Worm (Caenorhabditis elegans): Measurements from ENCODE around the gene sri-73.

Gene sri-73

ce11 chrV:565984-566383, at the start of gene sri-73:
sri-73 (minus strand) TSS chrV:566084.
- no peak for TF ChIP-seq unc-62 (GFP tag; optimal IDR thresholded peaks at IDR 0.05)

- TF ChIP-seq unc-62 (GFP tag; optimal IDR thresholded peaks at IDR 0.05): no peak
These were observed 49.4 kb upstream of the sri-73 start, which contains the start of gene F48G7.13 for ce11 chrV:615275-615674. F48G7.13 (plus strand) TSS chrV:615575.

- no peak for TF ChIP-seq unc-62 (GFP tag; optimal IDR thresholded peaks at IDR 0.05)
These were observed 44.3 kb upstream of the sri-73 start, which contains the start of gene nhr-90 for ce11 chrV:610217-610616. nhr-90 (plus strand) TSS chrV:610512.

- TF ChIP-seq unc-62 (GFP tag; optimal IDR thresholded peaks at IDR 0.05): no peak
These were observed 43.8 kb upstream of the sri-73 start, which contains the start of gene srlf-36 for ce11 chrV:609671-610070. srlf-36 (minus strand) TSS chrV:609771.

DNA sequence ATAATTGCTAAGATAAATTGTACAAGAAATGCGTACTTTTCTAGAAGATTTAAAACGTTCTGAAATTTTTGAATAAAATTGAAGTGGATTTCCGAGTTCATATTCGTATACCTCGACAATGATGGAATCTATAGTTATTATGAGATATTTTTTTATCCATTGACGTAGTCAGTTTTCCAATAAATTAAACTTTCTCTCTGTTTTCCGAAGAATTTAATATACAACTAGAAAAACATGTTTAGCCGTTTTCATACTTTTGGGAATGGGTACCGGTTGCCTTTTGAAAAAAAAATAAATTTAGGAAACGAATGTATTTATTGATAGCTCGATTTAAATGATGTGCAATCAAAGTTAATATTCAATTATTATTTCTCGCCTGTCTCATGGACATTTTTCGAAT, 43.0 kb upstream of the sri-73 start, which contains the start of gene srw-109:
Gene srw-109, minus strand, starts transcription at position 101 of the 400 bp plus-strand sequence.
- TF ChIP-seq unc-62 (GFP tag; optimal IDR thresholded peaks at IDR 0.05): no peak

DNA sequence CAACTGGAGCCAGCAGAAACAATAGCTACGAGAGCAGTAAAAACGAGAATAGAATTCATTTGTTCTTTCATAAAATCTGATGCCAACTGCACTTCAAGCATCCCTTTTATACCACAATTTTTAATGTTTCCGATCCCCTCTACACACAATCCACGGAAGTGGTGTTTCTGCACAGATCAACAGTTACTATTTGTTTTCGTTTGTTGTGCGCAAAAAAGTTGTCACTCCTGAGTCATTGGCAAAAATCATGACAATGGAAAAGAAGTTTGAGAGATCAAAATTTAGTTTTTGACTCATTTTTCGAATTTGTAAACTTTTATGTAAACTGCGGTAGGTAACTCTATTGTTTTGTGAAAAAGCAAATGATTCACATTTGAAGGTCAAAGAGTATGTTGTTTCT, 38.2 kb upstream of the sri-73 start, which contains the start of gene srlf-37:
Gene srlf-37, minus strand, starts transcription at position 101 of the 400 bp plus-strand sequence.
- TF ChIP-seq unc-62 (GFP tag; optimal IDR thresholded peaks at IDR 0.05): no peak

DNA sequence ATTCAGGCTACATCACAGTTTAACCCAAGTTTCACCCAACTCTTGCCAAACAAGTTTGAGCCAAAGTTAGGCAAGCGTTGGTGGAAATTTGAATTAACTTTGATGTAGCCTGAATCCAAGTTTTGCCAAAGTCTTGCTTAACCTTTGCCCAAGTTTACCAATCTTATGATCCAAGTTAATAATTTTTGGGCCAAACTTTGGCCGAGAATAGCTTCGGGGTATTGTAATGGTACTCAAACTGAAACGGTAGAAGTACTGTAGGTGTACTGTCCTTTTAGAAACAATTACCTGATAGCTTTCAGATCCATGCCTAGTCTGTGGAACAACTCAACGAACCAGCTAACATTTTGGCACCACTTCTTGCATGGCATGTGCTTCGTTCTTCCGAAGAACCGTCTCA, 34.3 kb upstream of the sri-73 start, which contains the start of gene nhr-251:
Gene nhr-251, plus strand, starts transcription at position 301 of the 400 bp plus-strand sequence.
- no peak for TF ChIP-seq unc-62 (GFP tag; optimal IDR thresholded peaks at IDR 0.05)

DNA sequence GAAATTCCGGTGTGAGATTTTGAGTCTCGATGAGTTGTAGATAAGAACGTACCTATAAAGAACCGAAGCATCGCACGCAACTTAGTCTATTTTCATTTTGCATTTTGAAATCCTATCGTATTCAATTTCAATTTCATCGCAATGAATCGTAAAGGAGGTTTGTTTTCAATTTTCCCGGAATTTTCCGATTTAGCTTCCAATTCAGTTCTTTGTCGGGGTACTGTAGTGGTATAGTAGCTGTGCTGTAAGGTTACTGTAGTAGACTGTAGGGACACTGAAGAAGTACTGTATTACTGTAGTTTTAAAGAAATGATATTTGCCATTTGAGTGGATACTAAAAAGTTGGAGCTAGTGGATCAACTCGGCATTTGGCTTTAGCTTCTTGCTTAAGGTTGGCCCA, 33.9 kb upstream of the sri-73 start:
- no peak for TF ChIP-seq unc-62 (GFP tag; optimal IDR thresholded peaks at IDR 0.05)

- no peak for TF ChIP-seq unc-62 (GFP tag; optimal IDR thresholded peaks at IDR 0.05)
These were observed 32.7 kb upstream of the sri-73 start for ce11 chrV:598626-599025.

DNA sequence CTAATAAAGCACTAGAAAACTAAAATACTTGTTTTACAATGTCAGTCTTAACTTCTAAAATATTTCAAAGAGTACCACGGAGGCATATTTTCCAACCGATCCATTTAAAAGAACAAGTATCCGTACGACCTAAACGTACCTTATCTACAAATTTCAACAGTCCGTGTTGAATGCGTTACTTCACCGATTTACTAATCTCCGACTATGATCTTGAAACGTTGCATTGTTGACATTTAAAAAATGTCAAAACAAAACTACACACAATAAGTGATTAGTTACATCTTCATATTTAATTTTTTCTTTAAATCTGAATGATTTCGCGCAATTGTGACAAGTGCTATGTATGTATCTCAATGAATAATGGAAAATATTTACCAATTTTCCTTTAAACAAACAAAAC, 31.9 kb upstream of the sri-73 start:
- TF ChIP-seq unc-62 (GFP tag; optimal IDR thresholded peaks at IDR 0.05): no peak

- no peak for TF ChIP-seq unc-62 (GFP tag; optimal IDR thresholded peaks at IDR 0.05)
These were observed 31.0 kb upstream of the sri-73 start for ce11 chrV:596923-597322.

ce11 chrV:592959-593358, 27.1 kb upstream of the sri-73 start, which contains the start of gene ZK488.5:
ZK488.5 (plus strand) TSS chrV:593259.
- TF ChIP-seq unc-62 (GFP tag; optimal IDR thresholded peaks at IDR 0.05): no peak

ce11 chrV:590182-590581, 24.3 kb upstream of the sri-73 start, which contains the start of gene ZK488.6:
ZK488.6 (plus strand) TSS chrV:590482.
- no peak for TF ChIP-seq unc-62 (GFP tag; optimal IDR thresholded peaks at IDR 0.05)

- TF ChIP-seq unc-62 (GFP tag; optimal IDR thresholded peaks at IDR 0.05): no peak
These were observed 21.9 kb upstream of the sri-73 start, which contains the start of gene K06H6.1 for ce11 chrV:587818-588217. K06H6.1 (plus strand) TSS chrV:588118.

ce11 chrV:585472-585871, 19.6 kb upstream of the sri-73 start, which contains the start of gene K06H6.2:
K06H6.2 (plus strand) TSS chrV:585772.
- TF ChIP-seq unc-62 (GFP tag; optimal IDR thresholded peaks at IDR 0.05): no peak

ce11 chrV:581616-582015, 15.7 kb upstream of the sri-73 start, which contains the start of gene nstp-7:
nstp-7 (plus strand) TSS chrV:581916.
- TF ChIP-seq unc-62 (GFP tag; optimal IDR thresholded peaks at IDR 0.05): no peak

- no peak for TF ChIP-seq unc-62 (GFP tag; optimal IDR thresholded peaks at IDR 0.05)
These were observed 13.1 kb upstream of the sri-73 start, which contains the start of gene K06H6.4 for ce11 chrV:578977-579376. K06H6.4 (plus strand) TSS chrV:579277.

ce11 chrV:576918-577317, 11.0 kb upstream of the sri-73 start:
- TF ChIP-seq unc-62 (GFP tag; optimal IDR thresholded peaks at IDR 0.05): no peak
